Worm (Caenorhabditis elegans) whole organism, L4 larva: ENCODE results near the gene F35C11.7.
A peak's percentile ranks its signal among the peaks of the same experiment; 100 is the strongest.

ENCODE experiments used
- F44E2.7 ChIP-seq: fragments of 200-800 bp; sonication (Bioruptor generic); IDR thresholded peaks from 2 replicates; pipeline ENCODE4 v2.1.2; 2022; ENCODE audit warnings: missing genetic modification characterization, missing compliant biosample characterization
- T20F7.1 ChIP-seq: fragments of 200-800 bp; sonication (Bioruptor generic); optimal IDR thresholded peaks from 2 replicates; lab custom pipeline; 2018; ENCODE audit warnings: mild to moderate bottlenecking, missing genetic modification characterization, missing compliant biosample characterization
- aha-1 ChIP-seq: fragments of 150-350 bp; peaks from one replicate; lab custom pipeline; 2014; ENCODE audit warnings: missing biosample characterization, missing genetic modification characterization
- arid-1 ChIP-seq: fragments of 200-800 bp; sonication (Bioruptor generic); conservative IDR thresholded peaks from 2 replicates; pipeline ENCODE4 v1.3.6; 2022; ENCODE audit warnings: missing genetic modification reagents, missing genetic modification characterization, missing compliant biosample characterization
- attf-4 ChIP-seq: sonication (generic microtip); optimal IDR thresholded peaks from 3 replicates; lab custom pipeline; 2017; ENCODE audit warnings: missing biosample characterization, missing genetic modification characterization
- ceh-28 ChIP-seq: fragments of 150-350 bp; optimal IDR thresholded peaks from 2 replicates; lab custom pipeline; 2014; ENCODE audit warnings: missing biosample characterization, missing genetic modification reagents, missing genetic modification characterization
- ceh-62 ChIP-seq: sonication (generic microtip); optimal IDR thresholded peaks from 2 replicates; lab custom pipeline; 2017; ENCODE audit warnings: missing biosample characterization, missing genetic modification characterization
- ctbp-1 ChIP-seq: fragments of 200-800 bp; sonication (Bioruptor generic); IDR thresholded peaks from 2 replicates; pipeline ENCODE4 v1.3.6; 2022; ENCODE audit warnings: missing genetic modification reagents, missing genetic modification characterization, missing compliant biosample characterization
- daf-19 ChIP-seq: fragments of 200-800 bp; sonication (Bioruptor generic); conservative IDR thresholded peaks from 2 replicates; pipeline ENCODE4 v1.3.6; 2022; ENCODE audit warnings: missing genetic modification characterization, missing compliant biosample characterization
- daf-8 ChIP-seq: fragments of 200-800 bp; sonication (Bioruptor generic); IDR thresholded peaks from 2 replicates; pipeline ENCODE4 v1.3.6; 2022; ENCODE audit warnings: missing genetic modification characterization, missing compliant biosample characterization
- dve-1 ChIP-seq: sonication (generic microtip); optimal IDR thresholded peaks from 2 replicates; lab custom pipeline; 2017; ENCODE audit warnings: antibody characterized with exemption, mild to moderate bottlenecking, missing genetic modification characterization, missing compliant biosample characterization; ENCODE audit not compliant: insufficient read depth
- fos-1 ChIP-seq: fragments of 150-350 bp; optimal IDR thresholded peaks from 2 replicates; lab custom pipeline; 2014; ENCODE audit warnings: missing biosample characterization, missing genetic modification characterization
- hlh-11 ChIP-seq: fragments of 200-800 bp; sonication (Bioruptor generic); optimal IDR thresholded peaks from 2 replicates; lab custom pipeline; 2018; ENCODE audit warnings: mild to moderate bottlenecking, missing genetic modification characterization, missing compliant biosample characterization
- hlh-30 ChIP-seq: sonication (generic microtip); optimal IDR thresholded peaks from 2 replicates; lab custom pipeline; 2017; ENCODE audit warnings: antibody characterized with exemption, mild to moderate bottlenecking, missing genetic modification characterization, missing compliant biosample characterization; ENCODE audit not compliant: insufficient read depth
- lin-38 ChIP-seq: fragments of 200-800 bp; sonication (Bioruptor generic); IDR thresholded peaks from 2 replicates; pipeline ENCODE4 v1.3.6; 2022; ENCODE audit warnings: missing genetic modification reagents, missing genetic modification characterization, missing compliant biosample characterization
- lin-39 ChIP-seq: fragments of 150-350 bp; optimal IDR thresholded peaks from 2 replicates; lab custom pipeline; 2014; ENCODE audit warnings: missing biosample characterization, missing genetic modification reagents, missing genetic modification characterization
- lsy-2 ChIP-seq, 2 experiments: fragments of 150-350 bp in 1 of 2; sonication (generic microtip) in 1 of 2; optimal IDR thresholded peaks; 2 replicates each; lab custom pipeline; 2014 to 2017; ENCODE audit warnings: missing biosample characterization in 2 of 2, missing genetic modification characterization in 2 of 2
- mep-1 ChIP-seq: fragments of 150-350 bp; sonication (generic microtip); optimal IDR thresholded peaks from 3 replicates; lab custom pipeline; 2014; ENCODE audit warnings: missing biosample characterization, missing genetic modification characterization
- mxl-3 ChIP-seq: fragments of 200-800 bp; sonication (Bioruptor generic); optimal IDR thresholded peaks from 2 replicates; lab custom pipeline; 2018; ENCODE audit warnings: mild to moderate bottlenecking, missing genetic modification characterization, missing compliant biosample characterization
- nhr-10 ChIP-seq: fragments of 150-350 bp; optimal IDR thresholded peaks from 2 replicates; lab custom pipeline; 2014; ENCODE audit warnings: missing biosample characterization, missing genetic modification characterization
- nhr-25 ChIP-seq: sonication (generic microtip); optimal IDR thresholded peaks from 2 replicates; lab custom pipeline; 2017; ENCODE audit warnings: missing genetic modification characterization, mild to moderate bottlenecking, missing compliant biosample characterization, antibody characterized with exemption, moderate library complexity, borderline replicate concordance; ENCODE audit not compliant: insufficient read depth
- nhr-28 ChIP-seq: fragments of 150-350 bp; optimal IDR thresholded peaks from 2 replicates; lab custom pipeline; 2014; ENCODE audit warnings: missing biosample characterization, missing genetic modification characterization
- nhr-41 ChIP-seq: fragments of 200-800 bp; sonication (Bioruptor generic); IDR thresholded peaks from 2 replicates; pipeline ENCODE4 v1.3.6; 2022; ENCODE audit warnings: missing genetic modification reagents, missing genetic modification characterization, missing compliant biosample characterization
- nhr-42 ChIP-seq: fragments of 200-800 bp; sonication (Bioruptor generic); IDR thresholded peaks from 2 replicates; pipeline ENCODE4 v1.3.6; 2022; ENCODE audit warnings: missing genetic modification characterization, missing compliant biosample characterization
- nhr-48 ChIP-seq: sonication (generic microtip); optimal IDR thresholded peaks from 2 replicates; lab custom pipeline; 2016; ENCODE audit warnings: mild to moderate bottlenecking, missing genetic modification characterization, missing compliant biosample characterization
- nhr-6 ChIP-seq: fragments of 150-350 bp; optimal IDR thresholded peaks from 2 replicates; lab custom pipeline; 2014; ENCODE audit warnings: missing biosample characterization, missing genetic modification characterization
- nhr-77 ChIP-seq: fragments of 150-350 bp; optimal IDR thresholded peaks from 2 replicates; lab custom pipeline; 2014; ENCODE audit warnings: missing biosample characterization, missing genetic modification characterization
- pha-4 ChIP-seq, 2 experiments: fragments of 150-350 bp in 1 of 2; fragments of 200-800 bp in 1 of 2; sonication (Bioruptor generic) in 1 of 2; IDR thresholded peaks in 1 of 2; optimal IDR thresholded peaks in 1 of 2; 2 replicates each; pipeline versions ENCODE4 v1.3.6 to Lab custom; 2014 to 2022; ENCODE audit warnings: missing genetic modification characterization in 2 of 2, missing genetic modification reagents in 2 of 2, missing biosample characterization in 1 of 2, missing compliant biosample characterization in 1 of 2
- rbr-2 ChIP-seq: sonication (generic microtip); optimal IDR thresholded peaks from 2 replicates; lab custom pipeline; 2016; ENCODE audit warnings: missing genotype, missing genetic modification characterization, missing compliant biosample characterization
- tag-97 ChIP-seq: fragments of 200-800 bp; sonication (Bioruptor generic); IDR thresholded peaks from 2 replicates; pipeline ENCODE4 v1.3.6; 2022; ENCODE audit warnings: missing genetic modification characterization, missing compliant biosample characterization
- unc-62 ChIP-seq, 3 experiments: fragments of 150-350 bp in 1 of 3; sonication (generic microtip); optimal IDR thresholded peaks in 2 of 3; peaks in 1 of 3; 1 replicate in 1 of 3; 2 replicates in 2 of 3; lab custom pipeline; 2014 to 2017; ENCODE audit warnings: missing biosample characterization in 3 of 3, missing genetic modification characterization in 3 of 3, missing genetic modification reagents in 3 of 3, missing genotype in 1 of 3
- zfp-2 ChIP-seq: sonication (generic microtip); optimal IDR thresholded peaks from 2 replicates; lab custom pipeline; 2016; ENCODE audit warnings: mild to moderate bottlenecking, missing genetic modification characterization, missing compliant biosample characterization
- zfp-3 ChIP-seq: fragments of 200-800 bp; sonication (Bioruptor generic); conservative IDR thresholded peaks from 2 replicates; pipeline ENCODE4 v1.3.6; 2022; ENCODE audit warnings: missing genetic modification reagents, missing genetic modification characterization, missing compliant biosample characterization

F35C11.7 gene

DNA sequence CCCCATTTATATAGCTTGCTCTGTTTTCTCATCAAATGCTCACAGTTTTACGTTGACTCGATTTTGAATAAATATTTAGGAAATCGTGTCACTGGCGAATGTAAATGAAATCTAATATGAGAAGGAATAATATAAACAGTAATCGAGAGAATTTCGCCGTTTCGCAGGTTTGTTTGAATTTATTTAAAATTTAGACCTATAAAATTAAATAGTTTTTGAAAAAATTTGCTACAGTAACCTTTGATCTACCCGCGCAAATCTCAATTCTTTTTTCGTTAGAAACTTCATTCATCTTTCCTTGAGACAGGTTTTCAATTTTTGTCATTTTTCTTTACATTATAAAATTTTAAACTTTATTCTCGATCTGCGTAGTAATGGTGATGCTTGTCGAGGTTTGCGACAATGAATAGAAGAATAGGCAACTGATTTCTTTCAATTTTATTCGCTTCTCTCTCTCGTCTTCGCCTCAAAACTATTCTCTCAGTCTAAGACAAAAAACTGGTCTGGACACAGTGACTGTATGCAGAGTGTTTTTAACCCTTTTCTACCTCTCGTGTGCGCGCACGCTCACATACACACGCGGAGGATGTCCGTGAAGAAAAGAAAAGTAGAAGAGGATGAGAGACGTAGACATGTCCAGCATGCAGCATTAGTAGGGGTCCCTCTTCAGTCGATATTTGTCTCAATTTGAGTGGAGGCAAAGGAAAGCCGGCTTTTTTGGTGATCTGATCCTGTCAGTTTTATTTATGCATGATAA lies 33.6 kb upstream of the F35C11.7 start, which contains the start of gene dab-1 (continued):
- TF ChIP-seq arid-1 (GFP tag; lab: Robert Waterston, UW): no peak
- TF ChIP-seq nhr-48 (tag; lab: Kevin White, UChicago): peak; percentile 22
- no peak for TF ChIP-seq tag-97 (GFP tag; lab: Robert Waterston, UW)
- TF ChIP-seq dve-1 (tag; lab: Kevin White, UChicago): peak; percentile 39

DNA sequence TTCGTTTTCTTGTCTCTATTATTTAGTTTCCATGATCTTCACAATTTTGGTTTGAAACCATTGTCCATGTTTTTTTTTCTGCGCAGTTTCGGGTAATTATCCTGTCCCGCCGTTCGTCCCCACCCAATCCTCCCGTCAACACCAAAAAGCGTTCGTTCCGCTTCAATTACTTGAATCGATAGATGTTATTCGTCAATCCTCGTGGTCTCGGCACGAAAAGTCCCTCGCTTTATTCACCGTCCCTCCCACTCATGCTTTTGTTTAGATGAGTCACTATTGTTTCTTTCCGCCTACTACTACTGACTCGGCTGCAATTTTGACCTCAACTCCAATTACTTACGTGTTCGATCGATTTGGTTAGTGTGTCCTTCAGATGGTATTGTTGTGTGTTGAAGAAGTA lies 32.7 kb upstream of the F35C11.7 start:
- TF ChIP-seq hlh-11 (tag; lab: Kevin White, UChicago): peak; percentile 11
- no peak for TF ChIP-seq unc-62 (GFP tag; optimal IDR thresholded peaks at IDR 0.05 in 1 of 2; lab: Kevin White, UChicago)
- no peak for TF ChIP-seq unc-62 (tag; optimal IDR thresholded peaks at IDR 0.05; lab: Kevin White, UChicago)
- no peak for TF ChIP-seq zfp-3 (GFP tag; lab: Robert Waterston, UW)
- TF ChIP-seq nhr-48 (tag; lab: Kevin White, UChicago): no peak
- no peak for TF ChIP-seq ceh-62 (tag; lab: Kevin White, UChicago)
- TF ChIP-seq nhr-6 (tag; lab: Kevin White, UChicago): peak; percentile 29
- no peak for TF ChIP-seq fos-1 (tag; lab: Kevin White, UChicago)
- TF ChIP-seq F44E2.7 (GFP tag; lab: Robert Waterston, UW): no peak
- no peak for TF ChIP-seq dve-1 (tag; lab: Kevin White, UChicago)
- TF ChIP-seq nhr-42: no peak
- TF ChIP-seq attf-4: no peak
- TF ChIP-seq mep-1: no peak
- no peak for TF ChIP-seq ctbp-1 (GFP tag; lab: Robert Waterston, UW)
- no peak for TF ChIP-seq zfp-2 (tag; lab: Kevin White, UChicago)
- peak; percentile 3 for TF ChIP-seq ceh-28 (tag; lab: Kevin White, UChicago)
- peak; percentile 5 for TF ChIP-seq mxl-3 (GFP tag; lab: Kevin White, UChicago)
- TF ChIP-seq nhr-25 (tag; lab: Kevin White, UChicago): no peak
- TF ChIP-seq lin-38: no peak
- TF ChIP-seq nhr-41: no peak
- no peak for TF ChIP-seq pha-4 (GFP tag; IDR thresholded peaks at IDR 0.05; lab: Robert Waterston, UW)
- peak; percentile 55 for TF ChIP-seq pha-4 (tag; optimal IDR thresholded peaks at IDR 0.05; lab: Kevin White, UChicago)
- TF ChIP-seq daf-8: no peak
- TF ChIP-seq rbr-2 (tag; lab: Kevin White, UChicago): no peak

DNA sequence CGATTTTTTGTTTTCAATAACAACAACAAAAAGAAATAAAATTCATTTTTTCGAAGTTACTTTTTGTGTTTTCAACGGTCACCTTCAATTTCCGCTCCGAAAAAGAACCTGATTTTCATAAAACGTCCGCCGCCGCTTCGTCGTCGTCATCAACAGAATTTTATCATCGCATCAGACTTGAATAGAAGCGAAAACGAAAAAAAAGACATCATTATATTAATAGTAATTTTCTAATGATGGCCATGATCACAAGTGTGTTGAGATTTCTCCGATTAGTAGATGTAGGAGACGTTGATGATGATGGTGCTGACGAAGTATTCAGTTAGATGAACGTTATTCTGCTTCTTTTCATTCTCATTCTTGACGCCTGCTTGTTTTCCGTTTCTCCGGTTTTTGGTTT lies 32.2 kb upstream of the F35C11.7 start:
- TF ChIP-seq unc-62 (GFP tag; optimal IDR thresholded peaks at IDR 0.05 in 1 of 2; lab: Kevin White, UChicago): peak in 1 of 2 experiments; percentile 83
- no peak for TF ChIP-seq unc-62 (tag; optimal IDR thresholded peaks at IDR 0.05; lab: Kevin White, UChicago)
- no peak for TF ChIP-seq lsy-2 (tag; optimal IDR thresholded peaks at IDR 0.05; lab: Kevin White, UChicago)

DNA sequence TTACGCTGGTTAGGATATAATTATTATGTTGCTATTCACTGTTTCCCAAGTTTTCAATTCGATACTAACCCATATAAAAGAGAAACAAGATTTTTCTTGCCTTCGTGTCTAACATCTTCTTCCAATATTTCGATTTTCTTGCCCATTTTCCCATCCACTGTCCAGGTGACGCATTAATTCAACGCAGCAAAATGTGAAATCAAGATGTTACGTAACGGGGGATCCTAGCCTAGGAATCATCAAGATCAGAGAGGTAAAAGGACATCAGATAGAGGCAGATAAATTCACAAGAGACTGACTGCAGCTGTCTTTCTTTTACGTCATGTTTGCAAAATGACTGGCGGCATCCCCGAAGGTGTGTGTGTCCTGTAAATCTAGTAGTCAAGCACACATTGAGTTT lies 31.5 kb upstream of the F35C11.7 start:
- TF ChIP-seq unc-62 (GFP tag; optimal IDR thresholded peaks at IDR 0.05 in 1 of 2; lab: Kevin White, UChicago) (peak in 1 of 2 experiments; percentile 99), unc-62 (tag; optimal IDR thresholded peaks at IDR 0.05; lab: Kevin White, UChicago) (no peak), lin-39 (tag; lab: Kevin White, UChicago) (no peak), aha-1 (tag; lab: Kevin White, UChicago) (peak; percentile 13), T20F7.1 (no peak)

DNA sequence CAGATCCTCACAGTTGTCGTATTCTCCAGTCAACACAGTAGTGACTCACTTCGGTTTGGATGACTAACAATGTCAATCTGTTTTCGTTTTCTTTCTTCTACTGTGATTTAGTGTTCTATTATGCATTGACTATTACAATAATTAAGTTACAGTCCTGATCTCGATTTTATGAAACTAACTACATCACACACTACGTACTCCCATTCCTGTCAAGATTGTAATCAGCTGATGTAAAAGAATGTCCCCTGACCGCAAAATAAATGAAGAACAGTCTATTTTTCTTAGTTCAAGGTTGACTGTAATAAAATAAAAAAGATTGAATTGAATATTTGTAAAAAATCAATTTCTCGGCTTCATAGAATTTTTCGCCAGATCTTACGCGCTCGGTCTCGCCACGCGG lies 30.8 kb upstream of the F35C11.7 start:
- TF ChIP-seq unc-62 (GFP tag; optimal IDR thresholded peaks at IDR 0.05 in 1 of 2; lab: Kevin White, UChicago): peak in 1 of 2 experiments; percentile 75
- TF ChIP-seq unc-62 (tag; optimal IDR thresholded peaks at IDR 0.05; lab: Kevin White, UChicago): no peak
- TF ChIP-seq nhr-77: no peak
- TF ChIP-seq nhr-10: no peak
- TF ChIP-seq daf-19 (GFP tag; lab: Robert Waterston, UW): no peak
- TF ChIP-seq dve-1 (tag; lab: Kevin White, UChicago): peak; percentile 17
- TF ChIP-seq hlh-30 (tag; lab: Kevin White, UChicago): peak; percentile 17
- TF ChIP-seq nhr-28 (tag; lab: Kevin White, UChicago): peak; percentile 76
